Fruit fly (Drosophila melanogaster) whole organism, adult: Measurements from ENCODE around the gene Fer2LCH.

Experiments used
- CG11617 ChIP-seq: fragments of 200-800 bp; sonication (Bioruptor generic); optimal IDR thresholded peaks from 2 replicates; lab custom pipeline; 2017; ENCODE audit warnings: mild to moderate bottlenecking, missing biosample characterization, missing genetic modification reagents, missing genetic modification characterization
- CG12768 ChIP-seq: fragments of 200-800 bp; sonication (Bioruptor generic); optimal IDR thresholded peaks from 2 replicates; lab custom pipeline; 2017; ENCODE audit warnings: missing biosample characterization, missing genetic modification characterization, mild to moderate bottlenecking, moderate library complexity, missing genetic modification reagents
- CG1620 ChIP-seq: fragments of 200-800 bp; sonication (Bioruptor generic); optimal IDR thresholded peaks from 2 replicates; lab custom pipeline; 2016; ENCODE audit warnings: missing biosample characterization, missing genetic modification characterization
- CG33017 ChIP-seq: fragments of 200-800 bp; sonication (Bioruptor generic); optimal IDR thresholded peaks from 2 replicates; lab custom pipeline; 2018; ENCODE audit warnings: missing biosample characterization, mild to moderate bottlenecking, missing genetic modification characterization, moderate library complexity
- CG5204 ChIP-seq: fragments of 200-800 bp; sonication (Bioruptor generic); optimal IDR thresholded peaks from 2 replicates; lab custom pipeline; 2016; ENCODE audit warnings: missing biosample characterization, missing genetic modification characterization
- Mnt ChIP-seq: fragments of 200-800 bp; sonication (Bioruptor generic); optimal IDR thresholded peaks from 2 replicates; lab custom pipeline; 2016; ENCODE audit warnings: missing biosample characterization, mild to moderate bottlenecking, missing genetic modification characterization
- bab1 ChIP-seq: fragments of 200-800 bp; sonication (Bioruptor generic); optimal IDR thresholded peaks from 3 replicates; lab custom pipeline; 2019; ENCODE audit warnings: missing biosample characterization, mild to moderate bottlenecking, missing genetic modification characterization, moderate library complexity
- cic ChIP-seq: fragments of 200-800 bp; sonication (Bioruptor generic); optimal IDR thresholded peaks from 2 replicates; lab custom pipeline; 2017; ENCODE audit warnings: missing biosample characterization, mild to moderate bottlenecking, missing genetic modification characterization, moderate library complexity
- cnc ChIP-seq, 2 experiments: fragments of >200 bp; optimal IDR thresholded peaks; 2 replicates each; lab custom pipeline; 2017
- ovo ChIP-seq: fragments of 200-800 bp; sonication (Bioruptor generic); optimal IDR thresholded peaks from 2 replicates; lab custom pipeline; 2016; ENCODE audit warnings: missing biosample characterization, missing genetic modification characterization
- pad ChIP-seq: fragments of 200-800 bp; sonication (Bioruptor generic); optimal IDR thresholded peaks from 3 replicates; lab custom pipeline; 2017; ENCODE audit warnings: missing biosample characterization, missing genetic modification characterization, mild to moderate bottlenecking, moderate library complexity, missing genetic modification reagents
- toe ChIP-seq: fragments of 200-800 bp; sonication (Bioruptor generic); optimal IDR thresholded peaks from 2 replicates; lab custom pipeline; 2016; ENCODE audit warnings: missing biosample characterization, missing genetic modification characterization

- TF ChIP-seq pad (GFP tag; lab: Kevin White, UChicago) (no peak), CG5204 (no peak), CG33017 (tag; lab: Kevin White, UChicago) (no peak), cic (GFP tag; lab: Kevin White, UChicago) (no peak), ovo (no peak), Mnt (no peak), CG1620 (GFP tag; lab: Kevin White, UChicago) (no peak), toe (GFP tag; lab: Kevin White, UChicago) (no peak), CG11617 (GFP tag; lab: Kevin White, UChicago) (no peak), CG12768 (GFP tag; lab: Kevin White, UChicago) (no peak), bab1 (GFP tag; lab: Kevin White, UChicago) (no peak), cnc (optimal IDR thresholded peaks at IDR 0.05; lab: Kevin White, UChicago) (no peak)
These were observed 44.6 kb upstream of the Fer2LCH start for dm6 chr3R:30343048-30343447.
